Fruit fly (Drosophila melanogaster): ENCODE data around the gene GMF.
A peak's percentile ranks its signal among the peaks of the same experiment; 100 is the strongest.

GMF gene

DNA sequence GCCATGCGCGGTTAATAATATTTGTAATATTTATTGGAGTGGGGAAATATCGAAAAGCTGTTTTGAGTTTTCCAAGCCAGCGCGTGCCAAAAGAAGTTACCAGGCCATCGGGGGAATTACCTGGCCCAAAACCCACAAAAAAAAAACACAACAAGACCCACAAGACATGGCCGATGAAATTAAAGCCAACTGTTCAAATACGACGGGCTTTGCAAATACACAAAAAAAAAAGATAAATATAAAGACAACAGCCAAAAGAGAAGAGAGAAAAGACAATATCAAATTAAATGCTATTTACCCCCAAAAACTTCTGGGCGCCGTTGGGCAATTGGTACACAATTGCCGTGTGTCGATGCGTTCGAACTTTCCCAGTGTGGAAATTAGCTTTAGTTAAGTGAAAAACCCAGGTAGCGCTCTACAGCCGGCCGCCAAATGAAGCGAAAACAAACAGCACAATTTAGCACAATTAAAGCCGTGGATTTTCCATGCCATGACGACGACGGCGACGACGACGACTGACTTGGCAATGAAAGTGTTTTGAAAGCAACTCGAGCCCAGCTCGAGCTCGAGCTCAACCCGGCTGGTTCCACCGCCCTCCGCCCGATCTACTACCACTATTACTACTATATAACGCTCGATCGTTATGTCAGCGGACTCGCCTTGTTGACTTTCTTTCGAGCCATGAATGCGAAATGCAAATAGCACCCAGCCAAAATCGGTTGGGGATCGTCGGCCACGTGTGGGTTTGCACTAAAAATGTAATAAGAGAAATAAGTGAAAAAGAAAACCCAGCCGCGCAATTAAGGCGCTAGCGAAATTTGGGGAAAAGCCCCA lies 15.2 kb upstream of the GMF start (continued):
- peak; percentile 55 for TF ChIP-seq Meics (GFP tag; optimal IDR thresholded peaks at IDR 0.05)
- peak; percentile 64 for TF ChIP-seq CG10431 (GFP tag; optimal IDR thresholded peaks at IDR 0.05)
- 0 out of 2 replicates have a peak, but pooled peaks have one; percentile 34 for TF ChIP-seq NFAT (GFP tag; IDR thresholded peaks at IDR 0.05)
- peak; percentile 39 for TF ChIP-seq fd64A (GFP tag; optimal IDR thresholded peaks at IDR 0.05)
- peak; percentile 91 for TF ChIP-seq ATbp (GFP tag; optimal IDR thresholded peaks at IDR 0.05)
- peak; percentile 46; the same call in 1 of the 2 replicates for TF ChIP-seq CG9932 (GFP tag; IDR thresholded peaks at IDR 0.05)
- peak; percentile 58 for TF ChIP-seq B-H2 (GFP tag; optimal IDR thresholded peaks at IDR 0.05)
- TF ChIP-seq CG11398 (GFP tag; optimal IDR thresholded peaks at IDR 0.05), result peak; percentile 47
- peak; percentile 53 for TF ChIP-seq sqz (GFP tag; optimal IDR thresholded peaks at IDR 0.05)
- peak; percentile 77 for TF ChIP-seq Awh (GFP tag; IDR thresholded peaks at IDR 0.05)
- peak; percentile 16 for TF ChIP-seq repo (GFP tag; optimal IDR thresholded peaks at IDR 0.05)
- TF ChIP-seq Pdp1 (GFP tag; optimal IDR thresholded peaks at IDR 0.05), result peak; percentile 14 to 53
- no peak for TF ChIP-seq CG14667 (GFP tag; IDR thresholded peaks at IDR 0.05)
- peak; percentile 0 for TF ChIP-seq Hey (tag; optimal IDR thresholded peaks at IDR 0.05)
- peak; percentile 50 for TF ChIP-seq unpg (GFP tag; optimal IDR thresholded peaks at IDR 0.05)
- peak; percentile 56; the same call in 1 of the 2 replicates for TF ChIP-seq CG11696 (GFP tag; IDR thresholded peaks at IDR 0.05)
- peak; percentile 77 for TF ChIP-seq Vsx1 (GFP tag; optimal IDR thresholded peaks at IDR 0.05)
- TF ChIP-seq nerfin-1 (tag; optimal IDR thresholded peaks at IDR 0.05), result peak; percentile 28
- TF ChIP-seq CG31441 (GFP tag; IDR thresholded peaks at IDR 0.05), result peak; percentile 24; the same call in 1 of the 2 replicates
- peak; percentile 32 for TF ChIP-seq CG33213 (GFP tag; optimal IDR thresholded peaks at IDR 0.05)
- peak; percentile 40 for TF ChIP-seq CG18619 (GFP tag; optimal IDR thresholded peaks at IDR 0.05)
- no peak for TF ChIP-seq stwl (tag; optimal IDR thresholded peaks at IDR 0.05)
- TF ChIP-seq CG9797 (GFP tag; optimal IDR thresholded peaks at IDR 0.05), result no peak
- TF ChIP-seq Bteb2 (GFP tag; optimal IDR thresholded peaks at IDR 0.05), result peak; percentile 32
- peak; percentile 11 for TF ChIP-seq CHES-1-like (GFP tag; optimal IDR thresholded peaks at IDR 0.05)
- no peak for TF ChIP-seq Blimp-1 (GFP tag; optimal IDR thresholded peaks at IDR 0.05)
- TF ChIP-seq hkb (optimal IDR thresholded peaks at IDR 0.05), result no peak
- TF ChIP-seq hkb (GFP tag; IDR thresholded peaks at IDR 0.05), result peak; percentile 57
- TF ChIP-seq sima (GFP tag; optimal IDR thresholded peaks at IDR 0.05), result no peak
- TF ChIP-seq Trl (optimal IDR thresholded peaks at IDR 0.05), result no peak
- peak; percentile 64 for TF ChIP-seq Trl (GFP tag; optimal IDR thresholded peaks at IDR 0.05)
- peak; percentile 67 for TF ChIP-seq CG17568 (GFP tag; optimal IDR thresholded peaks at IDR 0.05)
- TF ChIP-seq H15 (GFP tag; IDR thresholded peaks at IDR 0.05), result no peak
- TF ChIP-seq salm (tag; optimal IDR thresholded peaks at IDR 0.05), result peak; percentile 19
- TF ChIP-seq Med (GFP tag), result peak; percentile 85
- 0 out of 2 replicates have a peak, but pooled peaks have one; percentile 10 for TF ChIP-seq CG10366 (GFP tag; IDR thresholded peaks at IDR 0.05)
- TF ChIP-seq pnt (GFP tag; optimal IDR thresholded peaks at IDR 0.05), result no peak
- no peak for TF ChIP-seq grau (tag; optimal IDR thresholded peaks at IDR 0.05)
- peak; percentile 52; the same call in 2 of the 3 replicates for TF ChIP-seq CG11695 (GFP tag; IDR thresholded peaks at IDR 0.05)
- 0 out of 2 replicates have a peak, but pooled peaks have one; percentile 21 for TF ChIP-seq Ada2b (GFP tag; IDR thresholded peaks at IDR 0.05)
- TF ChIP-seq CG11085 (GFP tag; IDR thresholded peaks at IDR 0.05), result no peak
- peak; percentile 63 for TF ChIP-seq BtbVII (GFP tag; optimal IDR thresholded peaks at IDR 0.05)
- TF ChIP-seq CG13296 (GFP tag; optimal IDR thresholded peaks at IDR 0.05), result peak; percentile 66
- TF ChIP-seq Rx (GFP tag; IDR thresholded peaks at IDR 0.05), result no peak
- no peak for TF ChIP-seq gce (GFP tag; IDR thresholded peaks at IDR 0.05)
- peak; percentile 41 for TF ChIP-seq CG1529 (GFP tag; optimal IDR thresholded peaks at IDR 0.05)
- TF ChIP-seq Jarid2 (GFP tag; optimal IDR thresholded peaks at IDR 0.05), result peak; percentile 13
- peak; percentile 4 for TF ChIP-seq CG13894 (tag; optimal IDR thresholded peaks at IDR 0.05)
- no peak for TF ChIP-seq ems (GFP tag; optimal IDR thresholded peaks at IDR 0.05)

Measured in whole organism, embryonic.